Worm (Caenorhabditis elegans) whole organism, L4 larva: ENCODE measurements around the gene abts-2.

ENCODE experiments used
- D1046.2 ChIP-seq: fragments of 200-800 bp; sonication (Bioruptor generic); IDR thresholded peaks from 2 replicates; pipeline ENCODE4 v1.3.6; 2022; ENCODE audit warnings: missing genetic modification characterization, missing compliant biosample characterization
- F37D6.2 ChIP-seq: sonication (generic microtip); optimal IDR thresholded peaks from 2 replicates; lab custom pipeline; 2016; ENCODE audit warnings: mild to moderate bottlenecking, missing genetic modification characterization, missing compliant biosample characterization
- F49E8.2 ChIP-seq: sonication (generic microtip); optimal IDR thresholded peaks from 2 replicates; lab custom pipeline; 2016; ENCODE audit warnings: missing compliant biosample characterization, mild to moderate bottlenecking, missing genetic modification characterization, borderline replicate concordance
- ZK337.2 ChIP-seq: fragments of 200-800 bp; sonication (Bioruptor generic); IDR thresholded peaks from 2 replicates; pipeline ENCODE4 v1.3.6; 2022; ENCODE audit warnings: missing genetic modification reagents, missing genetic modification characterization, missing compliant biosample characterization
- aha-1 ChIP-seq: fragments of 150-350 bp; peaks from one replicate; lab custom pipeline; 2014; ENCODE audit warnings: missing biosample characterization, missing genetic modification characterization
- aly-2 ChIP-seq: sonication (generic microtip); optimal IDR thresholded peaks from 2 replicates; lab custom pipeline; 2018; ENCODE audit warnings: missing biosample characterization, missing genetic modification characterization
- ama-1 ChIP-seq: fragments of 150-350 bp; optimal IDR thresholded peaks from 2 replicates; lab custom pipeline; 2014; ENCODE audit warnings: inconsistent platforms, mixed read lengths
- arid-1 ChIP-seq: fragments of 200-800 bp; sonication (Bioruptor generic); conservative IDR thresholded peaks from 2 replicates; pipeline ENCODE4 v1.3.6; 2022; ENCODE audit warnings: missing genetic modification reagents, missing genetic modification characterization, missing compliant biosample characterization
- ces-1 ChIP-seq: fragments of 150-350 bp; sonication (generic microtip); optimal IDR thresholded peaks from 4 replicates; lab custom pipeline; 2014; ENCODE audit warnings: missing biosample characterization, missing genetic modification reagents, missing genetic modification characterization
- daf-12 ChIP-seq: fragments of 150-350 bp; optimal IDR thresholded peaks from 2 replicates; lab custom pipeline; 2014; ENCODE audit warnings: missing biosample characterization, missing genetic modification reagents, missing genetic modification characterization
- daf-16 ChIP-seq, 3 experiments: sonication (generic microtip); optimal IDR thresholded peaks; 2 replicates each; lab custom pipeline; 2016 to 2017; ENCODE audit warnings: missing genetic modification characterization in 3 of 3, missing genetic modification reagents in 3 of 3, mild to moderate bottlenecking in 2 of 3, missing compliant biosample characterization in 2 of 3, missing biosample characterization in 1 of 3, moderate library complexity in 1 of 3
- daf-8 ChIP-seq: fragments of 200-800 bp; sonication (Bioruptor generic); IDR thresholded peaks from 2 replicates; pipeline ENCODE4 v1.3.6; 2022; ENCODE audit warnings: missing genetic modification characterization, missing compliant biosample characterization
- dmd-6 ChIP-seq: fragments of 200-800 bp; sonication (Bioruptor generic); IDR thresholded peaks from 2 replicates; pipeline ENCODE4 v1.3.6; 2022; ENCODE audit warnings: missing genetic modification reagents, missing genetic modification characterization, missing compliant biosample characterization
- dpl-1 ChIP-seq: fragments of 150-350 bp; optimal IDR thresholded peaks from 2 replicates; lab custom pipeline; 2014; ENCODE audit warnings: missing biosample characterization, missing genetic modification reagents, missing genetic modification characterization
- fkh-10 ChIP-seq: fragments of 150-350 bp; optimal IDR thresholded peaks from 2 replicates; lab custom pipeline; 2014; ENCODE audit warnings: missing biosample characterization, missing genetic modification reagents, missing genetic modification characterization
- gei-8 ChIP-seq: fragments of 200-800 bp; sonication (Bioruptor generic); optimal IDR thresholded peaks from 2 replicates; lab custom pipeline; 2018; ENCODE audit warnings: mild to moderate bottlenecking, missing genetic modification characterization, missing compliant biosample characterization
- hif-1 ChIP-seq, 2 experiments: sonication (generic microtip); optimal IDR thresholded peaks; 2 replicates each; lab custom pipeline; 2016 to 2017; ENCODE audit warnings: missing compliant biosample characterization in 2 of 2, missing genetic modification characterization in 2 of 2, missing genetic modification reagents in 2 of 2, missing genotype in 2 of 2, mild to moderate bottlenecking in 1 of 2
- hlh-11 ChIP-seq: fragments of 200-800 bp; sonication (Bioruptor generic); optimal IDR thresholded peaks from 2 replicates; lab custom pipeline; 2018; ENCODE audit warnings: mild to moderate bottlenecking, missing genetic modification characterization, missing compliant biosample characterization
- hlh-30 ChIP-seq: sonication (generic microtip); optimal IDR thresholded peaks from 2 replicates; lab custom pipeline; 2017; ENCODE audit warnings: antibody characterized with exemption, mild to moderate bottlenecking, missing genetic modification characterization, missing compliant biosample characterization; ENCODE audit not compliant: insufficient read depth
- jun-1 ChIP-seq: fragments of 150-350 bp; optimal IDR thresholded peaks from 2 replicates; lab custom pipeline; 2014; ENCODE audit warnings: missing biosample characterization, missing genetic modification reagents, missing genetic modification characterization
- lim-7 ChIP-seq: fragments of 200-800 bp; sonication (Bioruptor generic); IDR thresholded peaks from 2 replicates; pipeline ENCODE4 v1.3.6; 2022; ENCODE audit warnings: missing genetic modification characterization, missing compliant biosample characterization
- lin-1 ChIP-seq: fragments of 200-800 bp; sonication (Bioruptor generic); IDR thresholded peaks from 2 replicates; pipeline ENCODE4 v1.3.6; 2022; ENCODE audit warnings: missing genetic modification reagents, missing genetic modification characterization, missing compliant biosample characterization
- lin-13 ChIP-seq: fragments of 150-350 bp; optimal IDR thresholded peaks from 2 replicates; lab custom pipeline; 2014; ENCODE audit warnings: missing biosample characterization, missing genetic modification reagents, missing genetic modification characterization
- lin-15B ChIP-seq: fragments of 150-350 bp; sonication (generic microtip); optimal IDR thresholded peaks from 3 replicates; lab custom pipeline; 2014; ENCODE audit warnings: missing biosample characterization, missing genetic modification characterization
- lin-38 ChIP-seq: fragments of 200-800 bp; sonication (Bioruptor generic); IDR thresholded peaks from 2 replicates; pipeline ENCODE4 v1.3.6; 2022; ENCODE audit warnings: missing genetic modification reagents, missing genetic modification characterization, missing compliant biosample characterization
- lin-39 ChIP-seq: fragments of 150-350 bp; optimal IDR thresholded peaks from 2 replicates; lab custom pipeline; 2014; ENCODE audit warnings: missing biosample characterization, missing genetic modification reagents, missing genetic modification characterization
- lsy-2 ChIP-seq, 2 experiments: fragments of 150-350 bp in 1 of 2; sonication (generic microtip) in 1 of 2; optimal IDR thresholded peaks; 2 replicates each; lab custom pipeline; 2014 to 2017; ENCODE audit warnings: missing biosample characterization in 2 of 2, missing genetic modification characterization in 2 of 2
- madf-5 ChIP-seq, 2 experiments: fragments of 200-800 bp; sonication (Bioruptor generic); IDR thresholded peaks; 2 replicates each; pipeline ENCODE4 v1.3.6; 2022; ENCODE audit warnings: missing compliant biosample characterization in 2 of 2, missing genetic modification characterization in 2 of 2
- mdl-1 ChIP-seq, 2 experiments: fragments of 150-350 bp in 1 of 2; sonication (generic microtip) in 1 of 2; optimal IDR thresholded peaks; 2 replicates each; lab custom pipeline; 2014 to 2017; ENCODE audit warnings: missing biosample characterization in 2 of 2, missing genetic modification characterization in 2 of 2
- mdt-29 ChIP-seq: fragments of 200-800 bp; sonication (Bioruptor generic); IDR thresholded peaks from 2 replicates; pipeline ENCODE4 v1.3.6; 2022; ENCODE audit warnings: missing genetic modification reagents, missing genetic modification characterization, missing compliant biosample characterization
- mes-2 ChIP-seq: sonication (generic microtip); optimal IDR thresholded peaks from 2 replicates; lab custom pipeline; 2016; ENCODE audit warnings: missing genotype, mild to moderate bottlenecking, missing genetic modification characterization, missing compliant biosample characterization; ENCODE audit not compliant: poor library complexity, severe bottlenecking
- nhr-10 ChIP-seq: fragments of 150-350 bp; optimal IDR thresholded peaks from 2 replicates; lab custom pipeline; 2014; ENCODE audit warnings: missing biosample characterization, missing genetic modification characterization
- nhr-102 ChIP-seq: sonication (generic microtip); optimal IDR thresholded peaks from 2 replicates; lab custom pipeline; 2016; ENCODE audit warnings: mild to moderate bottlenecking, missing genetic modification characterization, moderate library complexity, missing compliant biosample characterization
- nhr-11 ChIP-seq: fragments of 150-350 bp; optimal IDR thresholded peaks from 2 replicates; lab custom pipeline; 2014; ENCODE audit warnings: missing biosample characterization, missing genetic modification characterization
- nhr-111 ChIP-seq: fragments of 200-800 bp; sonication (Bioruptor generic); optimal IDR thresholded peaks from 2 replicates; lab custom pipeline; 2018; ENCODE audit warnings: mild to moderate bottlenecking, missing genetic modification characterization, missing compliant biosample characterization
- nhr-28 ChIP-seq: fragments of 150-350 bp; optimal IDR thresholded peaks from 2 replicates; lab custom pipeline; 2014; ENCODE audit warnings: missing biosample characterization, missing genetic modification characterization
- nhr-6 ChIP-seq: fragments of 150-350 bp; optimal IDR thresholded peaks from 2 replicates; lab custom pipeline; 2014; ENCODE audit warnings: missing biosample characterization, missing genetic modification characterization
- nhr-76 ChIP-seq: fragments of 150-350 bp; optimal IDR thresholded peaks from 2 replicates; lab custom pipeline; 2014; ENCODE audit warnings: missing biosample characterization, missing genetic modification characterization
- nhr-77 ChIP-seq: fragments of 150-350 bp; optimal IDR thresholded peaks from 2 replicates; lab custom pipeline; 2014; ENCODE audit warnings: missing biosample characterization, missing genetic modification characterization
- pha-4 ChIP-seq, 2 experiments: fragments of 150-350 bp in 1 of 2; fragments of 200-800 bp in 1 of 2; sonication (Bioruptor generic) in 1 of 2; IDR thresholded peaks in 1 of 2; optimal IDR thresholded peaks in 1 of 2; 2 replicates each; pipeline versions ENCODE4 v1.3.6 to Lab custom; 2014 to 2022; ENCODE audit warnings: missing genetic modification characterization in 2 of 2, missing genetic modification reagents in 2 of 2, missing biosample characterization in 1 of 2, missing compliant biosample characterization in 1 of 2
- php-3 ChIP-seq: fragments of 200-800 bp; sonication (Bioruptor generic); IDR thresholded peaks from 2 replicates; pipeline ENCODE4 v1.3.6; 2022; ENCODE audit warnings: missing genetic modification reagents, missing genetic modification characterization, missing compliant biosample characterization
- pqm-1 ChIP-seq: sonication (generic microtip); optimal IDR thresholded peaks from 2 replicates; lab custom pipeline; 2017; ENCODE audit warnings: missing biosample characterization, missing genetic modification characterization
- sdz-12 ChIP-seq: fragments of 200-800 bp; sonication (Bioruptor generic); optimal IDR thresholded peaks from 2 replicates; lab custom pipeline; 2018; ENCODE audit warnings: mild to moderate bottlenecking, missing genetic modification characterization, missing compliant biosample characterization
- snpc-1.2 ChIP-seq: fragments of 200-800 bp; sonication (Bioruptor generic); IDR thresholded peaks from 2 replicates; pipeline ENCODE4 v1.3.6; 2022; ENCODE audit warnings: missing genetic modification reagents, missing genetic modification characterization, missing compliant biosample characterization
- spr-1 ChIP-seq: sonication (generic microtip); optimal IDR thresholded peaks from 2 replicates; lab custom pipeline; 2016; ENCODE audit warnings: mild to moderate bottlenecking, missing genetic modification characterization, missing compliant biosample characterization
- tra-1 ChIP-seq: fragments of 200-800 bp; sonication (Bioruptor generic); IDR thresholded peaks from 2 replicates; pipeline ENCODE4 v1.3.6; 2022; ENCODE audit warnings: missing genetic modification reagents, missing genetic modification characterization, missing compliant biosample characterization
- unc-62 ChIP-seq, 3 experiments: fragments of 150-350 bp in 1 of 3; sonication (generic microtip); optimal IDR thresholded peaks in 2 of 3; peaks in 1 of 3; 1 replicate in 1 of 3; 2 replicates in 2 of 3; lab custom pipeline; 2014 to 2017; ENCODE audit warnings: missing biosample characterization in 3 of 3, missing genetic modification characterization in 3 of 3, missing genetic modification reagents in 3 of 3, missing genotype in 1 of 3
- zag-1 ChIP-seq: fragments of 150-350 bp; optimal IDR thresholded peaks from 2 replicates; lab custom pipeline; 2014; ENCODE audit warnings: missing biosample characterization, missing genetic modification characterization

abts-2 gene

DNA sequence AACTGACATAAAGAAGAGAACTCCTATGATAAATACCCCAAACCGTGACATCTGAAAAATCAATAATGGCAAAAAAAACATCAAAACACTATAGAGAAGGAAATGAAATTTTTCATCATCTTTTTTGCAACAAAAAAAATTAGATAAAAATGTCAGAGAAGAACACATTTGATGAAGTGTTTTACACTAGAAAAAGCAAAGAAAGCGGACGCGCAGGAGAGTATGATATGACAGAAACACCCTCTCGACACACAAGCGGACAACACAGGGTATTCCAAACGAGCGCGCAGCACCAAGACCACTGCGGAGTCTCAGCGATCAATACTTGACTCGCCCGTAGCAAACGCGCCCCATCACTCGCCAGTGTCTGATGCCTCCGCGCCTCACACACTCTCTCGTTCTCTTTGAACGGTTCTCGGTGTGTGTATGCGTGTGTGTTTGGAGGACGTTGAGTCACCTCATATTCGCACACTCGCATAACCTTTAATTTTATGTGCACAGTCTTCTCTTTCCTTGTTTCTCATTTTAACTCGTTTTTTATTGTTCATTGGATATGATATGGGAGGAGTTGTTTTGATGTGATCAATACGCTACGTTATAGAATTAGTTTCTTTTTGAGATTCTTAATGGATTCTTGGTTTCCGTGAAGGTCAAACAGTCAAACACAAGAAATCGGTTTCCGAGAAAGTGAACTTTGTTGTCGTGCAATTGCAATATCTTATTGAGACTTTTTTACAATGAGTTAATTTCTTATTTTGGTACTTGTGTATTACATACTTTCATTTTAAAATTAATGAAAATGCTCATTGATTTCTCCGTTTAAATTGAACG lies 38.8 kb upstream of the abts-2 start, which contains the start of gene selt-1.1:
Gene selt-1.1 (minus strand): TSS at position 51 of the 831 bp plus-strand sequence.
- no peak for TF ChIP-seq php-3 (GFP tag; lab: Robert Waterston, UW)
- TF ChIP-seq lin-15B (tag; lab: Kevin White, UChicago): no peak
- TF ChIP-seq mes-2: peak; percentile 73
- peak; percentile 86 for TF ChIP-seq hlh-11 (tag; lab: Kevin White, UChicago)
- TF ChIP-seq lim-7 (GFP tag; lab: Robert Waterston, UW): no peak
- no peak for TF ChIP-seq nhr-10 (tag; lab: Kevin White, UChicago)
- no peak for TF ChIP-seq jun-1 (tag; lab: Kevin White, UChicago)
- no peak for TF ChIP-seq daf-12 (tag; lab: Kevin White, UChicago)
- TF ChIP-seq zag-1: no peak
- no peak for TF ChIP-seq F37D6.2 (tag; lab: Kevin White, UChicago)
- peak; percentile 51 for TF ChIP-seq hlh-30 (tag; lab: Kevin White, UChicago)
- no peak for TF ChIP-seq ama-1 (lab: Kevin White, UChicago)
- peak; percentile 14 for TF ChIP-seq spr-1 (tag; lab: Kevin White, UChicago)
- TF ChIP-seq dpl-1 (GFP tag; lab: Kevin White, UChicago): peak; percentile 11
- no peak for TF ChIP-seq gei-8 (GFP tag; lab: Kevin White, UChicago)
- no peak for TF ChIP-seq F49E8.2 (tag; lab: Kevin White, UChicago)
- TF ChIP-seq daf-16 (GFP tag; optimal IDR thresholded peaks at IDR 0.05; lab: Kevin White, UChicago): no peak
- peak; percentile 73 for TF ChIP-seq daf-16 (tag; optimal IDR thresholded peaks at IDR 0.05; lab: Kevin White, UChicago)
- no peak for TF ChIP-seq daf-8 (GFP tag; lab: Robert Waterston, UW)
- peak; percentile 35 for TF ChIP-seq nhr-77
- no peak for TF ChIP-seq ces-1 (GFP tag; lab: Kevin White, UChicago)
- TF ChIP-seq snpc-1.2 (GFP tag; lab: Robert Waterston, UW): no peak
- peak in 1 of 2 experiments; percentile 52 for TF ChIP-seq hif-1 (tag; optimal IDR thresholded peaks at IDR 0.05; lab: Kevin White, UChicago)
- peak; percentile 31 for TF ChIP-seq nhr-102 (tag; lab: Kevin White, UChicago)
- peak in 1 of 2 experiments; percentile 19 for TF ChIP-seq unc-62 (GFP tag; optimal IDR thresholded peaks at IDR 0.05 in 1 of 2; lab: Kevin White, UChicago)
- no peak for TF ChIP-seq unc-62 (tag; optimal IDR thresholded peaks at IDR 0.05; lab: Kevin White, UChicago)
- TF ChIP-seq pha-4 (GFP tag; IDR thresholded peaks at IDR 0.05; lab: Robert Waterston, UW): no peak
- TF ChIP-seq pha-4 (tag; optimal IDR thresholded peaks at IDR 0.05; lab: Kevin White, UChicago): no peak
- no peak for TF ChIP-seq aly-2
- TF ChIP-seq lin-1 (GFP tag; lab: Robert Waterston, UW): peak; percentile 36; the same call in 1 of the 2 replicates
- TF ChIP-seq arid-1 (GFP tag; lab: Robert Waterston, UW): no peak
- no peak for TF ChIP-seq D1046.2
- peak; percentile 86 for TF ChIP-seq nhr-28 (tag; lab: Kevin White, UChicago)
- no peak for TF ChIP-seq nhr-11 (tag; lab: Kevin White, UChicago)
- no peak for TF ChIP-seq nhr-76 (tag; lab: Kevin White, UChicago)
- peak; percentile 68 for TF ChIP-seq lin-13 (GFP tag; lab: Kevin White, UChicago)
- TF ChIP-seq aha-1 (tag; lab: Kevin White, UChicago): no peak
- no peak for TF ChIP-seq nhr-111 (GFP tag; lab: Kevin White, UChicago)
- TF ChIP-seq madf-5 (GFP tag; IDR thresholded peaks at IDR 0.05; lab: Robert Waterston, UW): 0 out of 4 replicates have a peak, but pooled peaks of 1 of the 2 experiments have one; percentile 4
- no peak for TF ChIP-seq ZK337.2 (GFP tag; lab: Robert Waterston, UW)
- TF ChIP-seq mdl-1 (tag; optimal IDR thresholded peaks at IDR 0.05; lab: Kevin White, UChicago): peak in 1 of 2 experiments; percentile 73
- no peak for TF ChIP-seq mdt-29
- TF ChIP-seq sdz-12 (GFP tag; lab: Kevin White, UChicago): no peak
- peak; percentile 22 for TF ChIP-seq pqm-1 (tag; lab: Kevin White, UChicago)
- peak; percentile 75 for TF ChIP-seq dmd-6
- no peak for TF ChIP-seq lin-39
- no peak for TF ChIP-seq fkh-10 (GFP tag; lab: Kevin White, UChicago)
- peak in 1 of 2 experiments; percentile 33 for TF ChIP-seq lsy-2 (tag; optimal IDR thresholded peaks at IDR 0.05; lab: Kevin White, UChicago)
- no peak for TF ChIP-seq lin-38 (GFP tag; lab: Robert Waterston, UW)
- TF ChIP-seq tra-1: peak; percentile 48; the same call in 1 of the 2 replicates
- peak; percentile 97 for TF ChIP-seq nhr-6 (tag; lab: Kevin White, UChicago)
